Fruit fly (Drosophila melanogaster) S2 (cell line): ENCODE data around the gene CG16824.

ENCODE experiments used
- CG8478 ChIP-seq: fragments of >200 bp; optimal IDR thresholded peaks from 2 replicates; lab custom pipeline; 2018
- CTCF ChIP-seq, 2 experiments: fragments of >200 bp; optimal IDR thresholded peaks; 2 replicates each; lab custom pipeline; 2018

CG16824 gene

DNA sequence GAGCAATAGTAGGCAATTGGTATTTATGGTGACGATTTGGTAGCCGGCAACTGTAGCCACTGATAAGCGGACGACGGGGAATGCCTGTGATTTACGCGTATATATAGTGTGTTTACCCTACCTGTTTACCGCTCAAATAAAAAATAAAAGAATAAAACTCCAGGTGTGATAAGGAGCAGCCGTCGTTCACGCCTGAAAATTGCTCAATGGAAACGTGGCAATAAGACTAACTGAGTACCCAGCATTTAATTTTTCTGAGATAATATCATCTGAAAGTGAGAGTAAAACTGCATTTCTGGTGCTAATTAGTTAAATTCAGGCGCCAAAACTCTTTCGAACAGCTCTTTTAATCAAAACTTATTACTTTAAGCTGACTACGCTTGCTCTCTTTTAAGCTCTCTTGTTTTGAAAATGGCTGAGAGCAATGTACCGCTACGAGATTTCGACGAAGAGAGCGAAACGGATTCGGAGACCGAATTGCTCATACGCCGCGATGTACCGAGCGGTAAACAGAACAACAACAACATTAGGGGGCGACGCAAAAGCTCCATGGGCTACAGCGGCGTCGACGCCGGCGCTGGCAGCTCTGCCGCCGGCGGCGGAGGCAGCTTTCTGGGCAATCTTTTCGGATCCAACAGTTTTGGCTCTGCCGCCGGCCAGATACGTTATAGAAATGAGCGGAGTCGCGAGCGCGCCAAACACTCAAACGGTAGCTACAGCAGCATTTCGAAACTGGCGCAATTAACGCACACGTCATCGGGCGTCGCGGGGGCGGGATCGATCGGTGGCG is 2.3 kb upstream of the CG16824 start:
- TF ChIP-seq CG8478 (lab: Kevin White, UChicago) (no peak), CTCF (optimal IDR thresholded peaks at IDR 0.05; lab: Kevin White, UChicago) (no peak)

dm6 chr2L:13291066-13291434 is 1.8 kb upstream of the CG16824 start:
- TF ChIP-seq CG8478 (lab: Kevin White, UChicago) (no peak), CTCF (optimal IDR thresholded peaks at IDR 0.05; lab: Kevin White, UChicago) (no peak)

DNA sequence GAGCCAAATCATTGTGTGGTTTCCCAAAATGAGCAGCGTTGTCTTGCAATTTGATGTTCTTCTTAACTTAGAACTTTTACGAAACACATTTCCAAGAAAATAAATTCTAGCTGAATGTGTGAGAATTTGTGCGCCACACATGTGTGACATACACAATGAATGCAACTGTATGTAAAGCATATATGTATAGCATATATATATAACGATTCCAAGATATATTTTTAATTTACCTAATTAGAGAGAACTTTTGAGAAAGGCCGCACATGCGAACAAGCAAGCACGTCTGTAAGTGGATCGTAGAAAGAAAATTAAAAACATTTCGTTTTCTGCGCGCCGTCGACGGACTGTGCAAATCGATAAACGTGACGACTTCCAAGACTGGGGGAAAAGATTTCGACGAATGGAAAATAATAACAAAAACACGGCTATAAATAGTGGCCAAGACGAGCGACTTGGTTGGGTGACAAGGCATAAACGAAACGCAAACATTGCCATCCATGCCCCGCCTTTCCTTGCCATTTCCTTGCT is 785 bp upstream of the CG16824 start:
- TF ChIP-seq CTCF (optimal IDR thresholded peaks at IDR 0.05; lab: Kevin White, UChicago) (no peak), CG8478 (lab: Kevin White, UChicago) (no peak)

dm6 chr2L:13295978-13296702 is 3.3 kb downstream of the CG16824 start:
- TF ChIP-seq CG8478 (lab: Kevin White, UChicago) (no peak), CTCF (optimal IDR thresholded peaks at IDR 0.05; lab: Kevin White, UChicago) (peak; percentile 35 to 42)

dm6 chr2L:13296703-13297230 is 4.0 kb downstream of the CG16824 start:
- no peak for TF ChIP-seq CTCF (optimal IDR thresholded peaks at IDR 0.05; lab: Kevin White, UChicago)
- no peak for TF ChIP-seq CG8478 (lab: Kevin White, UChicago)

DNA sequence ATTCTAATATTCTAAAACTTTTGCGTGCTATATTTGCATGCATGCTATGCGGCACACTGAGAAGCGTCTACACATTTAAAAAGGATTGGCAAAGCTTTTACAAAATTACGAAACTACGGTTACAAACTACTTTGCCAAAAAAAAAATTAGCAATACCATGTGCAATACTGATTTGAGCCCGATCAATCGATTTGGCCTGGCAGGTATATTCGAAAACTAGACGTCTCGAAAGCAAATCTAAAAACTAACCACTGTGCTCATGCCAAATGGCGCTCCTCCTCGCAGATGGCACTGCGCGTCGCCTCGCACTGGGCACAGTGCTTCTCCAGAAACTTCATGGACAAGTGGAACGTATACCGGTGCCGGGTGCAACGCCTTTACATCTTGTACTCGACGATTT is 11.7 kb downstream of the CG16824 start, which contains the start of gene CG16825:
CG16825 (plus strand) TSS at position 301 of the 400 bp plus-strand sequence.
- TF ChIP-seq CTCF (optimal IDR thresholded peaks at IDR 0.05; lab: Kevin White, UChicago) (no peak), CG8478 (lab: Kevin White, UChicago) (no peak)

- TF ChIP-seq CG8478 (lab: Kevin White, UChicago) (no peak), CTCF (optimal IDR thresholded peaks at IDR 0.05; lab: Kevin White, UChicago) (no peak)
Measured at dm6 chr2L:13305000-13305399, 12.2 kb downstream of the CG16824 start.

dm6 chr2L:13306655-13307054 is 13.8 kb downstream of the CG16824 start, which contains the start of gene CG43779:
TSS of gene CG43779 (minus strand) at chr2L:13306755.
- no peak for TF ChIP-seq CTCF (optimal IDR thresholded peaks at IDR 0.05; lab: Kevin White, UChicago)
- TF ChIP-seq CG8478 (lab: Kevin White, UChicago): no peak

DNA sequence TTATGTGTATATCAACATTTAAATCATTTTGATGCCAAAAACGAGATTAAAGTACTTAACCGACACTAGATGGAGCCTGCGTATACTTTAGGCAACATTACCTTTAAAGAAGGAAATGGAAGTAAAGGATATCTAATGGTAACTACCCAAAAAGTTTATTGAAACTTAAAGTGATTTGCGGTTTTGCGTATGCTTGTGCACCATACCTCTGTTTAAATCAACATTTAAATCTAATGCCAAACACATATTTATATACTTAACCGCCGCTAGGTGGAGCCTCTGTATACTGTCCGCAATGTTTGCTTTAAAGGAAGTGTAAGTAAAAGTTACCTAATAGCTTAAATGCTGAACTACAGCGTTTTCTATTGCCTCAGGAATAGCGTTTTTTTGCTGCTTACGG is 33.0 kb downstream of the CG16824 start:
- TF ChIP-seq CG8478 (lab: Kevin White, UChicago) (no peak), CTCF (optimal IDR thresholded peaks at IDR 0.05; lab: Kevin White, UChicago) (peak; percentile 61 to 71)

DNA sequence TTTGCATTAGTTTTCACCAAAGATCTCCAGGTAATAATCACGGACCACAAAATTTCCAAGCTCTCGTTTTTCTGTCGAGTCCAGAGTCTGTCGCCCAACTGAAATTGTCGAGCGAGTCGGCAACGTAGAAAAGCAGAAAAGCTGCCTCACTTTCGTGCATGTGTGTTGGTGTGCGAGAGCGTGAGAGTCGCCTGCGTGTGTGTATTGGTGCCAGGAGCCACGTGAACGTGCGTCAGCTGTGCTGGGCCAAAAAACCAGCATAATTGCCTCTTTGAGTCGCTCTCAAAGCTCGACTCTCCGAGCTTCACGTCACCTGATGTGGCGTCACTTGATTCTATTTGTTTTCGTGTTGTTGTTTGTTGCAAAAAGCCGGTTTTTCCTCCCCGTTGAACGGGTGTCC is 38.2 kb downstream of the CG16824 start, which contains the start of gene hbt:
hbt (minus strand) TSS at position 101 of the 400 bp plus-strand sequence.
- TF ChIP-seq CTCF (optimal IDR thresholded peaks at IDR 0.05; lab: Kevin White, UChicago): no peak
- no peak for TF ChIP-seq CG8478 (lab: Kevin White, UChicago)

- TF ChIP-seq CG8478 (lab: Kevin White, UChicago) (no peak), CTCF (optimal IDR thresholded peaks at IDR 0.05; lab: Kevin White, UChicago) (no peak)
Measured at dm6 chr2L:13331868-13332544, 39.2 kb downstream of the CG16824 start.

DNA sequence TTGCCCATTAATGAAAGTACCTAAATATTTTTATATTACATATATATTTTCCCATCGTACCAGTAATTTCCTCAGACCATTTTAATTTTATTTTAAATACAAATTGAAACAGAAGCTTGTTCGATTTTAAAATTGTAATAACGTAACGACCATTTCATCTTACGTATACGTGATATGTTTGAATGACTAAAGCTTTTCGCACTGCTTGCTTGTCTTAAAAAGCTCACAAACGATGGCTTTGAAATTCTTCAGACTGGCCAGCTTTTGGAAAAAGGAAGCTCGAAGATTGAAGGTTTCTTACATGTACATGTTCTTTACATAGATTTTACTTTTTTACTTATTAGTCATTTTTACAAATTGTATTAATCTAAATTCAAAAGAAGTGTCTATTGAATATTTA is 39.9 kb downstream of the CG16824 start:
- TF ChIP-seq CG8478 (lab: Kevin White, UChicago) (no peak), CTCF (optimal IDR thresholded peaks at IDR 0.05; lab: Kevin White, UChicago) (no peak)
